Fruit fly (Drosophila melanogaster) whole organism, embryonic: ENCODE data around the gene cic.

ENCODE experiments used
- Abd-B ChIP-seq: fragments of 200-800 bp; sonication (Bioruptor generic); optimal IDR thresholded peaks from 2 replicates; lab custom pipeline; 2018; ENCODE audit warnings: missing biosample characterization, mild to moderate bottlenecking, missing genetic modification characterization, moderate library complexity
- Ada2b ChIP-seq: fragments of 200-800 bp; sonication (Bioruptor generic); IDR thresholded peaks from 2 replicates; pipeline ENCODE4 v1.3.6; 2022; ENCODE audit warnings: missing biosample characterization, missing genetic modification characterization
- Atf6 ChIP-seq: fragments of 200-800 bp; sonication (Bioruptor generic); IDR thresholded peaks from 2 replicates; pipeline ENCODE4 v1.3.6; 2022; ENCODE audit warnings: missing biosample characterization, missing genetic modification characterization
- Bteb2 ChIP-seq: fragments of 200-800 bp; sonication (Bioruptor generic); optimal IDR thresholded peaks from 2 replicates; lab custom pipeline; 2016; ENCODE audit warnings: missing biosample characterization, missing genetic modification characterization
- CG10147 ChIP-seq: fragments of 200-800 bp; sonication (Bioruptor generic); optimal IDR thresholded peaks from 2 replicates; lab custom pipeline; 2019; ENCODE audit warnings: missing biosample characterization, mild to moderate bottlenecking, missing genetic modification characterization, moderate library complexity
- CG10267 ChIP-seq: fragments of 200-800 bp; sonication (Bioruptor generic); optimal IDR thresholded peaks from 2 replicates; lab custom pipeline; 2018; ENCODE audit warnings: missing biosample characterization, mild to moderate bottlenecking, missing genetic modification characterization, moderate library complexity
- CG10543 ChIP-seq: fragments of 200-800 bp; sonication (Bioruptor generic); optimal IDR thresholded peaks from 3 replicates; lab custom pipeline; 2017; ENCODE audit warnings: missing biosample characterization, mild to moderate bottlenecking, missing genetic modification characterization, moderate library complexity
- CG11085 ChIP-seq: fragments of 200-800 bp; sonication (Bioruptor generic); IDR thresholded peaks from 2 replicates; pipeline ENCODE4 v1.3.6; 2022; ENCODE audit warnings: missing biosample characterization, missing genetic modification characterization
- CG11456 ChIP-seq: fragments of 200-800 bp; sonication (Bioruptor generic); IDR thresholded peaks from 3 replicates; pipeline ENCODE4 v1.3.6; 2022; ENCODE audit warnings: missing biosample characterization, missing genetic modification characterization
- CG11695 ChIP-seq: fragments of 200-800 bp; sonication (Bioruptor generic); IDR thresholded peaks from 3 replicates; pipeline ENCODE4 v1.3.6; 2022; ENCODE audit warnings: missing biosample characterization, missing genetic modification characterization
- CG12071 ChIP-seq: fragments of 200-800 bp; sonication (Bioruptor generic); optimal IDR thresholded peaks from 3 replicates; lab custom pipeline; 2018; ENCODE audit warnings: missing biosample characterization, mild to moderate bottlenecking, missing genetic modification characterization
- CG12155 ChIP-seq: fragments of 200-800 bp; sonication (Bioruptor generic); optimal IDR thresholded peaks from 3 replicates; lab custom pipeline; 2016; ENCODE audit warnings: missing biosample characterization, missing genetic modification characterization
- CG14860 ChIP-seq: fragments of 200-800 bp; sonication (Bioruptor generic); IDR thresholded peaks from 3 replicates; pipeline ENCODE4 v1.3.6; 2022; ENCODE audit warnings: missing biosample characterization, missing genetic modification characterization; ENCODE audit not compliant: partially characterized antibody
- CG17359 ChIP-seq: fragments of 200-800 bp; sonication (Bioruptor generic); optimal IDR thresholded peaks from 3 replicates; lab custom pipeline; 2018; ENCODE audit warnings: missing biosample characterization, mild to moderate bottlenecking, missing genetic modification characterization, moderate library complexity
- CG18599 ChIP-seq: fragments of 200-800 bp; sonication (Bioruptor generic); optimal IDR thresholded peaks from 3 replicates; lab custom pipeline; 2017; ENCODE audit warnings: missing biosample characterization, missing genetic modification characterization, mild to moderate bottlenecking, moderate library complexity, missing genetic modification reagents
- CG31441 ChIP-seq: fragments of 200-800 bp; sonication (Bioruptor generic); IDR thresholded peaks from 2 replicates; pipeline ENCODE4 v1.3.6; 2022; ENCODE audit warnings: missing biosample characterization, missing genetic modification characterization
- CG33213 ChIP-seq: fragments of 200-800 bp; sonication (Bioruptor generic); optimal IDR thresholded peaks from 3 replicates; lab custom pipeline; 2016; ENCODE audit warnings: missing biosample characterization, missing genetic modification characterization
- CG4424 ChIP-seq: fragments of 200-800 bp; sonication (Bioruptor generic); optimal IDR thresholded peaks from 3 replicates; lab custom pipeline; 2016; ENCODE audit warnings: missing biosample characterization, missing genetic modification characterization
- CG4854 ChIP-seq: fragments of 200-800 bp; sonication (Bioruptor generic); optimal IDR thresholded peaks from 2 replicates; lab custom pipeline; 2016; ENCODE audit warnings: missing biosample characterization, missing genetic modification characterization, inconsistent platforms
- CG6813 ChIP-seq: fragments of 200-800 bp; sonication (Bioruptor generic); optimal IDR thresholded peaks from 2 replicates; lab custom pipeline; 2017; ENCODE audit warnings: missing biosample characterization, missing genetic modification characterization, mild to moderate bottlenecking, moderate library complexity, missing genetic modification reagents
- CG7357 ChIP-seq: fragments of 200-800 bp; sonication (Bioruptor generic); IDR thresholded peaks from 3 replicates; pipeline ENCODE4 v1.3.6; 2022; ENCODE audit warnings: missing biosample characterization, missing genetic modification characterization
- CG8089 ChIP-seq: fragments of 200-800 bp; sonication (Bioruptor generic); optimal IDR thresholded peaks from 3 replicates; lab custom pipeline; 2016; ENCODE audit warnings: missing biosample characterization, missing genetic modification characterization
- D19B ChIP-seq: fragments of 200-800 bp; sonication (Bioruptor generic); optimal IDR thresholded peaks from 2 replicates; lab custom pipeline; 2017; ENCODE audit warnings: missing biosample characterization, mild to moderate bottlenecking, missing genetic modification characterization
- Dbx ChIP-seq: fragments of 200-800 bp; sonication (Bioruptor generic); IDR thresholded peaks from 3 replicates; pipeline ENCODE4 v1.3.6; 2022; ENCODE audit warnings: missing biosample characterization, missing genetic modification characterization
- Dek ChIP-seq: fragments of 200-800 bp; sonication (Bioruptor generic); optimal IDR thresholded peaks from 3 replicates; lab custom pipeline; 2019; ENCODE audit warnings: missing biosample characterization, mild to moderate bottlenecking, missing genetic modification characterization, moderate library complexity
- Doc3 ChIP-seq: fragments of 200-800 bp; sonication (Bioruptor generic); IDR thresholded peaks from 3 replicates; pipeline ENCODE4 v1.3.6; 2022; ENCODE audit warnings: missing biosample characterization, missing genetic modification characterization; ENCODE audit not compliant: partially characterized antibody
- Drgx ChIP-seq: fragments of 200-800 bp; sonication (Bioruptor generic); IDR thresholded peaks from 2 replicates; pipeline ENCODE4 v1.3.6; 2022; ENCODE audit warnings: missing biosample characterization, missing genetic modification characterization
- Fer1 ChIP-seq: fragments of 200-800 bp; sonication (Bioruptor generic); optimal IDR thresholded peaks from 2 replicates; lab custom pipeline; 2017; ENCODE audit warnings: missing biosample characterization, mild to moderate bottlenecking, missing genetic modification characterization
- Fer3 ChIP-seq: fragments of 200-800 bp; sonication (Bioruptor generic); optimal IDR thresholded peaks from 2 replicates; lab custom pipeline; 2018; ENCODE audit warnings: missing biosample characterization, mild to moderate bottlenecking, missing genetic modification characterization, moderate library complexity
- Hmr ChIP-seq: fragments of 200-800 bp; sonication (Bioruptor generic); optimal IDR thresholded peaks from 3 replicates; lab custom pipeline; 2017; ENCODE audit warnings: mild to moderate bottlenecking, missing biosample characterization, missing genetic modification reagents, missing genetic modification characterization
- MESR4 ChIP-seq: fragments of 200-800 bp; sonication (Bioruptor generic); optimal IDR thresholded peaks from 2 replicates; lab custom pipeline; 2018; ENCODE audit warnings: missing biosample characterization, mild to moderate bottlenecking, missing genetic modification characterization, moderate library complexity
- Med ChIP-seq: fragments of 200-800 bp; sonication (Bioruptor generic); peaks from one replicate; lab custom pipeline; 2016; ENCODE audit warnings: missing biosample characterization, missing genetic modification characterization, mild to moderate bottlenecking, inconsistent platforms, moderate library complexity
- Mrtf ChIP-seq: fragments of 200-800 bp; sonication (Bioruptor generic); IDR thresholded peaks from 3 replicates; pipeline ENCODE4 v1.3.6; 2022; ENCODE audit warnings: missing biosample characterization, missing genetic modification characterization
- Ptx1 ChIP-seq: fragments of 200-800 bp; sonication (Bioruptor generic); IDR thresholded peaks from 2 replicates; pipeline ENCODE4 v1.3.6; 2022; ENCODE audit warnings: missing biosample characterization, missing genetic modification characterization
- Sox102F ChIP-seq: fragments of 200-800 bp; sonication (Bioruptor generic); optimal IDR thresholded peaks from 2 replicates; lab custom pipeline; 2018; ENCODE audit warnings: missing biosample characterization, mild to moderate bottlenecking, missing genetic modification characterization, moderate library complexity
- Taf1 ChIP-seq: fragments of 200-800 bp; sonication (Bioruptor generic); IDR thresholded peaks from 2 replicates; pipeline ENCODE4 v1.3.6; 2022; ENCODE audit warnings: missing biosample characterization, missing genetic modification characterization
- cwo ChIP-seq: fragments of 200-800 bp; sonication (Bioruptor generic); optimal IDR thresholded peaks from 3 replicates; lab custom pipeline; 2017; ENCODE audit warnings: missing biosample characterization, missing genetic modification characterization, mild to moderate bottlenecking, moderate library complexity, missing genetic modification reagents
- dmrt99B ChIP-seq: fragments of 200-800 bp; sonication (Bioruptor generic); optimal IDR thresholded peaks from 2 replicates; lab custom pipeline; 2018; ENCODE audit warnings: missing biosample characterization, mild to moderate bottlenecking, missing genetic modification characterization, moderate library complexity
- fd96Cb ChIP-seq: fragments of 200-800 bp; sonication (Bioruptor generic); optimal IDR thresholded peaks from 2 replicates; lab custom pipeline; 2018; ENCODE audit warnings: missing biosample characterization, mild to moderate bottlenecking, missing genetic modification characterization, moderate library complexity
- gem ChIP-seq: fragments of 200-800 bp; sonication (Bioruptor generic); optimal IDR thresholded peaks from 2 replicates; lab custom pipeline; 2019; ENCODE audit warnings: missing biosample characterization, mild to moderate bottlenecking, missing genetic modification characterization, moderate library complexity
- lmd ChIP-seq: fragments of 200-800 bp; sonication (Bioruptor generic); IDR thresholded peaks from 2 replicates; pipeline ENCODE4 v1.3.6; 2022; ENCODE audit warnings: missing biosample characterization, missing genetic modification characterization
- org-1 ChIP-seq: fragments of 200-800 bp; sonication (Bioruptor generic); optimal IDR thresholded peaks from 2 replicates; lab custom pipeline; 2017; ENCODE audit warnings: missing biosample characterization, missing genetic modification characterization
- otp ChIP-seq: fragments of 200-800 bp; sonication (Bioruptor generic); IDR thresholded peaks from 3 replicates; pipeline ENCODE4, ENCODE4 v1.3.6; 2022; ENCODE audit warnings: missing biosample characterization, missing genetic modification characterization
- sens ChIP-seq: fragments of 200-800 bp; sonication (Bioruptor generic); peaks from one replicate; lab custom pipeline; 2016; ENCODE audit warnings: missing biosample characterization, missing genetic modification characterization
- sisA ChIP-seq: fragments of 200-800 bp; sonication (Bioruptor generic); IDR thresholded peaks from 2 replicates; pipeline ENCODE4 v1.3.6; 2022; ENCODE audit warnings: missing biosample characterization, missing genetic modification characterization
- slbo ChIP-seq: fragments of 200-800 bp; sonication (Bioruptor generic); IDR thresholded peaks from 2 replicates; pipeline ENCODE4 v1.3.6; 2022; ENCODE audit warnings: missing biosample characterization, missing genetic modification characterization
- sna ChIP-seq: fragments of 200-800 bp; sonication (Bioruptor generic); IDR thresholded peaks from 2 replicates; pipeline ENCODE4 v1.3.6; 2022; ENCODE audit warnings: missing biosample characterization, missing genetic modification characterization; ENCODE audit not compliant: partially characterized antibody
- so ChIP-seq: fragments of 200-800 bp; sonication (Bioruptor generic); IDR thresholded peaks from 3 replicates; pipeline ENCODE4 v1.3.6; 2022; ENCODE audit warnings: missing biosample characterization, missing genetic modification characterization
- sob ChIP-seq: fragments of 200-800 bp; sonication (Bioruptor generic); IDR thresholded peaks from 2 replicates; pipeline ENCODE4 v1.3.6; 2022; ENCODE audit warnings: missing biosample characterization, missing genetic modification characterization
- tx ChIP-seq: fragments of 200-800 bp; sonication (Bioruptor generic); optimal IDR thresholded peaks from 2 replicates; lab custom pipeline; 2016; ENCODE audit warnings: missing biosample characterization, missing genetic modification characterization

Gene cic

DNA sequence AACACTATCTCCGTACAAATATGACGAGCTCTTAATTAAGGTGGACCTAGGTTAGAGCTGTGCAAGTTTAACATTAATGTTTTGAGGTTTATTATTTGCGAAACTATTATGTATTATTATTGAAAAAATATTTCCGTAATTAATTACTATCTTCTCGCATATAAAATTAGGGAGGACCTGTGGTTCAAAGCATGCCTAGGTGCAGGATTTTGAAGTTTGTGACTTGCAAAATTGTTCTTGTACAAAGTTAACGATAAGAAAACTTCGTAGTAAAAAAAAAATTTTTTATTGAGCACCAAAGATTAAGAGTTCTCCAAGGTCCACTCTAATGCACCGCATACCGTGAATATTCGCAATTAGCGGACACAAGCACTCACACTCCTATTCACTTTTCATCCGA is 60.3 kb downstream of the cic start (continued):
- TF ChIP-seq tx (GFP tag; lab: Kevin White, UChicago) (no peak), CG14860 (no peak), gem (tag; lab: Kevin White, UChicago) (peak; percentile 42), CG11695 (GFP tag; lab: Robert Waterston, UW) (peak; percentile 63), sna (no peak), Fer3 (tag; lab: Kevin White, UChicago) (peak; percentile 50), Mrtf (GFP tag; lab: Robert Waterston, UW) (0 out of 3 replicates have a peak, but pooled peaks have one; percentile 13), CG11456 (GFP tag; lab: Robert Waterston, UW) (0 out of 3 replicates have a peak, but pooled peaks have one; percentile 27), fd96Cb (tag; lab: Kevin White, UChicago) (peak; percentile 24), dmrt99B (tag; lab: Kevin White, UChicago) (peak; percentile 48), Drgx (GFP tag; lab: Robert Waterston, UW) (peak; percentile 85), CG11085 (GFP tag; lab: Robert Waterston, UW) (no peak), D19B (peak; percentile 29), Ada2b (GFP tag; lab: Robert Waterston, UW) (peak; percentile 41; the same call in 1 of the 2 replicates), CG4424 (GFP tag; lab: Kevin White, UChicago) (peak; percentile 13), CG10147 (GFP tag; lab: Kevin White, UChicago) (peak; percentile 64), lmd (peak; percentile 53), CG7357 (GFP tag; lab: Robert Waterston, UW) (peak; percentile 48; the same call in 1 of the 3 replicates), slbo (peak; percentile 37; the same call in 1 of the 2 replicates), CG12155 (GFP tag; lab: Kevin White, UChicago) (peak; percentile 2), CG6813 (GFP tag; lab: Kevin White, UChicago) (peak; percentile 23), Dek (tag; lab: Kevin White, UChicago) (no peak), CG12071 (GFP tag; lab: Kevin White, UChicago) (peak; percentile 51), Dbx (GFP tag; lab: Robert Waterston, UW) (0 out of 3 replicates have a peak, but pooled peaks have one; percentile 48), sob (GFP tag; lab: Robert Waterston, UW) (peak; percentile 43; the same call in 1 of the 2 replicates), CG4854 (GFP tag; lab: Kevin White, UChicago) (peak; percentile 30), sens (GFP tag; lab: Kevin White, UChicago) (peak; percentile 62), CG8089 (GFP tag; lab: Kevin White, UChicago) (no peak), so (GFP tag; lab: Robert Waterston, UW) (0 out of 3 replicates have a peak, but pooled peaks have one; percentile 29), CG31441 (GFP tag; lab: Robert Waterston, UW) (peak; percentile 60; the same call in 1 of the 2 replicates), Med (GFP tag; lab: Kevin White, UChicago) (peak; percentile 85), org-1 (GFP tag; lab: Kevin White, UChicago) (no peak), CG10267 (tag; lab: Kevin White, UChicago) (peak; percentile 30), MESR4 (no peak), Sox102F (GFP tag; lab: Kevin White, UChicago) (peak; percentile 50), sisA (GFP tag; lab: Robert Waterston, UW) (0 out of 2 replicates have a peak, but pooled peaks have one; percentile 13), CG17359 (peak; percentile 70), CG10543 (GFP tag; lab: Kevin White, UChicago) (peak; percentile 1), otp (GFP tag; lab: Robert Waterston, UW) (0 out of 3 replicates have a peak, but pooled peaks have one; percentile 23), Taf1 (GFP tag; lab: Robert Waterston, UW) (no peak), Abd-B (GFP tag; lab: Kevin White, UChicago) (peak; percentile 28), Doc3 (GFP tag; lab: Robert Waterston, UW) (no peak), Bteb2 (no peak), Hmr (GFP tag; lab: Kevin White, UChicago) (peak; percentile 28), cwo (GFP tag; lab: Kevin White, UChicago) (peak; percentile 29), CG18599 (GFP tag; lab: Kevin White, UChicago) (peak; percentile 79), Ptx1 (GFP tag; lab: Robert Waterston, UW) (peak; percentile 51), CG33213 (GFP tag; lab: Kevin White, UChicago) (peak; percentile 30), Fer1 (GFP tag; lab: Kevin White, UChicago) (peak; percentile 52), Atf6 (GFP tag; lab: Robert Waterston, UW) (peak; percentile 61)
